Worm (Caenorhabditis elegans) whole organism, L1 larva: ENCODE results near the gene rpb-8.

ENCODE experiments used
- dpl-1 ChIP-seq, 3 experiments: fragments of 150-350 bp in 2 of 3; sonication (generic microtip) in 1 of 3; optimal IDR thresholded peaks; 2 replicates each; lab custom pipeline; 2014 to 2017; ENCODE audit warnings: missing biosample characterization in 3 of 3, missing genetic modification characterization in 3 of 3, missing genetic modification reagents in 3 of 3
- elt-2 ChIP-seq: sonication (generic microtip); optimal IDR thresholded peaks from 2 replicates; lab custom pipeline; 2016; ENCODE audit warnings: missing genetic modification characterization, mild to moderate bottlenecking, inconsistent platforms, missing compliant biosample characterization, missing genetic modification reagents
- lin-15B ChIP-seq: fragments of 150-350 bp; sonication (generic microtip); optimal IDR thresholded peaks from 3 replicates; lab custom pipeline; 2014; ENCODE audit warnings: missing biosample characterization, missing genetic modification characterization
- nhr-85 ChIP-seq: sonication (generic microtip); peaks from one replicate; lab custom pipeline; 2016; ENCODE audit warnings: missing genetic modification characterization, inconsistent platforms, missing compliant biosample characterization
- zip-4 ChIP-seq: fragments of 200-800 bp; sonication (Bioruptor generic); optimal IDR thresholded peaks from 2 replicates; lab custom pipeline; 2018; ENCODE audit warnings: mild to moderate bottlenecking, missing genetic modification characterization, moderate library complexity, missing compliant biosample characterization

- no peak for TF ChIP-seq elt-2 (tag; lab: Kevin White, UChicago)
- no peak for TF ChIP-seq nhr-85 (tag; lab: Kevin White, UChicago)
- no peak for TF ChIP-seq zip-4 (GFP tag; lab: Kevin White, UChicago)
- no peak for TF ChIP-seq dpl-1 (GFP tag; optimal IDR thresholded peaks at IDR 0.05; lab: Kevin White, UChicago)
- no peak for TF ChIP-seq lin-15B (tag; lab: Kevin White, UChicago)
Observed at ce11 chrIII:4924134-4924533, 6.3 kb upstream of the rpb-8 start.
